Worm (Caenorhabditis elegans) whole organism, L3 larva: ENCODE data around the gene soc-2.

Experiments used
- R02D3.7 ChIP-seq: fragments of 150-350 bp; optimal IDR thresholded peaks from 2 replicates; lab custom pipeline; 2014; ENCODE audit warnings: missing biosample characterization, missing genetic modification characterization
- ama-1 ChIP-seq: fragments of 150-350 bp; optimal IDR thresholded peaks from 2 replicates; lab custom pipeline; 2018
- egl-5 ChIP-seq: fragments of 150-350 bp; optimal IDR thresholded peaks from 2 replicates; lab custom pipeline; 2017; ENCODE audit warnings: missing biosample characterization, missing genetic modification reagents, missing genetic modification characterization, inconsistent platforms
- jun-1 ChIP-seq: fragments of 150-350 bp; optimal IDR thresholded peaks from 2 replicates; lab custom pipeline; 2014; ENCODE audit warnings: missing biosample characterization, missing genetic modification reagents, missing genetic modification characterization
- nhr-11 ChIP-seq: fragments of 150-350 bp; optimal IDR thresholded peaks from 2 replicates; lab custom pipeline; 2014; ENCODE audit warnings: missing biosample characterization, missing genetic modification characterization
- nhr-237 ChIP-seq: fragments of 150-350 bp; optimal IDR thresholded peaks from 2 replicates; lab custom pipeline; 2014; ENCODE audit warnings: missing biosample characterization, missing genetic modification characterization
- nhr-77 ChIP-seq: fragments of 150-350 bp; optimal IDR thresholded peaks from 2 replicates; lab custom pipeline; 2014; ENCODE audit warnings: missing biosample characterization, missing genetic modification characterization

DNA sequence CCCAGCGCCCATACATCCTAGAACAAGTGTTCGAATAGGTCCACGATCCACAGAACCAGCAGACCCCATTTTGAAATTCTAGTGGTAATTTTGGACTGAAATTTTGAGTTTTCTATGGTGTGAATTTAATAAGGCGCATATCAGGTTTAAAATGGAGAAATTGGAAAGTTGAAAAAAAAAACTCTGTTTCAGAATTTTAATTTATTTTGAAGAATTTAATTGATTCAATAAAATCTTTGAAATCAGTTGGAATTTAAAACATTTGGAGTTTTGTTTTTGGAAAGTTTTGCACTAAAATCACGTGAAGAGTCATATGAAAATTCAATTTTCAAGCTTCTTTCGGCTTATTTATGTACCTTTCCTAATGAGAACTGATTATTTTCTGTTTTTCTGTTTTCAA, 43.2 kb upstream of the soc-2 start, which contains the start of gene gpa-18:
- TF ChIP-seq ama-1 (lab: Kevin White, UChicago) (no peak), egl-5 (tag; lab: Kevin White, UChicago) (no peak), jun-1 (no peak), nhr-77 (no peak), nhr-11 (no peak), R02D3.7 (no peak), nhr-237 (tag; lab: Kevin White, UChicago) (no peak)
